Worm (Caenorhabditis elegans) whole organism, late embryonic: Measurements from ENCODE around the gene C56A3.5.

Source experiments
- C08G9.2 ChIP-seq: sonication (generic microtip); optimal IDR thresholded peaks from 2 replicates; lab custom pipeline; 2016; ENCODE audit warnings: mild to moderate bottlenecking, missing genetic modification characterization, moderate library complexity, missing compliant biosample characterization
- C38D4.7 ChIP-seq: fragments of 200-800 bp; sonication (Bioruptor generic); optimal IDR thresholded peaks from 2 replicates; lab custom pipeline; 2018; ENCODE audit warnings: mild to moderate bottlenecking, missing genetic modification characterization, moderate library complexity, missing compliant biosample characterization
- F13H6.1 ChIP-seq: sonication (generic microtip); optimal IDR thresholded peaks from 2 replicates; lab custom pipeline; 2016; ENCODE audit warnings: missing genetic modification characterization, missing compliant biosample characterization
- K02D7.2 ChIP-seq: sonication (generic microtip); optimal IDR thresholded peaks from 2 replicates; lab custom pipeline; 2017; ENCODE audit warnings: mild to moderate bottlenecking, missing genetic modification characterization, missing compliant biosample characterization
- K09A11.1 ChIP-seq: sonication (generic microtip); optimal IDR thresholded peaks from 2 replicates; lab custom pipeline; 2017; ENCODE audit warnings: antibody characterized with exemption, mild to moderate bottlenecking, missing genetic modification characterization, missing compliant biosample characterization; ENCODE audit not compliant: insufficient read depth
- T23F11.4 ChIP-seq: fragments of 200-800 bp; sonication (Bioruptor generic); optimal IDR thresholded peaks from 2 replicates; lab custom pipeline; 2018; ENCODE audit warnings: mild to moderate bottlenecking, missing genetic modification characterization, missing compliant biosample characterization
- Y22D7AL.16 ChIP-seq: sonication (generic microtip); optimal IDR thresholded peaks from 2 replicates; lab custom pipeline; 2016; ENCODE audit warnings: missing genetic modification characterization, missing compliant biosample characterization
- ceh-18 ChIP-seq: sonication (generic microtip); optimal IDR thresholded peaks from 2 replicates; lab custom pipeline; 2016; ENCODE audit warnings: missing genetic modification characterization, missing compliant biosample characterization
- ceh-19 ChIP-seq: fragments of 200-800 bp; sonication (Bioruptor generic); optimal IDR thresholded peaks from 2 replicates; lab custom pipeline; 2018; ENCODE audit warnings: mild to moderate bottlenecking, missing genetic modification characterization, missing compliant biosample characterization
- ceh-2 ChIP-seq: sonication (generic microtip); optimal IDR thresholded peaks from 2 replicates; lab custom pipeline; 2016; ENCODE audit warnings: missing genotype, missing genetic modification characterization, missing compliant biosample characterization
- ceh-22 ChIP-seq: sonication (generic microtip); optimal IDR thresholded peaks from 2 replicates; lab custom pipeline; 2017; ENCODE audit warnings: missing biosample characterization, missing genetic modification characterization
- ceh-30 ChIP-seq: fragments of 150-350 bp; optimal IDR thresholded peaks from 2 replicates; lab custom pipeline; 2014; ENCODE audit warnings: missing biosample characterization, missing genetic modification characterization
- ceh-31 ChIP-seq: sonication (generic microtip); optimal IDR thresholded peaks from 2 replicates; lab custom pipeline; 2016; ENCODE audit warnings: missing genetic modification characterization, missing compliant biosample characterization
- ceh-45 ChIP-seq: fragments of 200-800 bp; sonication (Bioruptor generic); IDR thresholded peaks from 2 replicates; pipeline ENCODE4 v1.3.6; 2022; ENCODE audit warnings: missing genetic modification reagents, missing genetic modification characterization, missing compliant biosample characterization
- ceh-48 ChIP-seq: sonication (generic microtip); optimal IDR thresholded peaks from 2 replicates; lab custom pipeline; 2016; ENCODE audit warnings: missing genetic modification characterization, inconsistent platforms, missing compliant biosample characterization
- ceh-6 ChIP-seq: fragments of 200-800 bp; sonication (Bioruptor generic); optimal IDR thresholded peaks from 2 replicates; lab custom pipeline; 2018; ENCODE audit warnings: mild to moderate bottlenecking, missing genetic modification characterization, missing compliant biosample characterization
- che-1 ChIP-seq: sonication (generic microtip); optimal IDR thresholded peaks from 2 replicates; lab custom pipeline; 2016; ENCODE audit warnings: mild to moderate bottlenecking, missing genetic modification characterization, missing compliant biosample characterization
- dve-1 ChIP-seq: sonication (generic microtip); optimal IDR thresholded peaks from 2 replicates; lab custom pipeline; 2017; ENCODE audit warnings: antibody characterized with exemption, mild to moderate bottlenecking, missing genetic modification characterization, missing compliant biosample characterization
- elt-2 ChIP-seq: sonication (generic microtip); optimal IDR thresholded peaks from 2 replicates; lab custom pipeline; 2016; ENCODE audit warnings: missing genetic modification reagents, missing genetic modification characterization, missing compliant biosample characterization
- elt-4 ChIP-seq: sonication (generic microtip); optimal IDR thresholded peaks from 2 replicates; lab custom pipeline; 2016; ENCODE audit warnings: missing genetic modification characterization, missing compliant biosample characterization
- fax-1 ChIP-seq: sonication (generic microtip); optimal IDR thresholded peaks from 2 replicates; lab custom pipeline; 2016; ENCODE audit warnings: missing genotype, missing genetic modification characterization, missing compliant biosample characterization
- fkh-10 ChIP-seq: fragments of 150-350 bp; optimal IDR thresholded peaks from 2 replicates; lab custom pipeline; 2014; ENCODE audit warnings: missing biosample characterization, missing genetic modification reagents, missing genetic modification characterization
- fkh-6 ChIP-seq: sonication (generic microtip); optimal IDR thresholded peaks from 2 replicates; lab custom pipeline; 2016; ENCODE audit warnings: missing genetic modification characterization, missing compliant biosample characterization
- gmeb-2 ChIP-seq: sonication (generic microtip); optimal IDR thresholded peaks from 2 replicates; lab custom pipeline; 2016; ENCODE audit warnings: missing genetic modification characterization, inconsistent platforms, missing compliant biosample characterization
- hlh-15 ChIP-seq: sonication (generic microtip); optimal IDR thresholded peaks from 2 replicates; lab custom pipeline; 2016; ENCODE audit warnings: missing genetic modification characterization, missing compliant biosample characterization
- hlh-30 ChIP-seq: sonication (generic microtip); optimal IDR thresholded peaks from 2 replicates; lab custom pipeline; 2017; ENCODE audit warnings: antibody characterized with exemption, missing genetic modification characterization, missing compliant biosample characterization; ENCODE audit not compliant: insufficient read depth
- hlh-6 ChIP-seq: sonication (generic microtip); optimal IDR thresholded peaks from 2 replicates; lab custom pipeline; 2016; ENCODE audit warnings: missing genotype, missing genetic modification characterization, missing compliant biosample characterization
- hlh-8 ChIP-seq: sonication (generic microtip); optimal IDR thresholded peaks from 2 replicates; lab custom pipeline; 2016; ENCODE audit warnings: missing genotype, missing genetic modification characterization, missing compliant biosample characterization
- madf-2 ChIP-seq: sonication (generic microtip); optimal IDR thresholded peaks from 2 replicates; lab custom pipeline; 2017; ENCODE audit warnings: missing genetic modification characterization, missing compliant biosample characterization
- nfya-1 ChIP-seq: sonication (generic microtip); optimal IDR thresholded peaks from 2 replicates; lab custom pipeline; 2017; ENCODE audit warnings: missing genetic modification characterization, mild to moderate bottlenecking, missing compliant biosample characterization, antibody characterized with exemption, moderate library complexity
- nhr-11 ChIP-seq: fragments of 150-350 bp; optimal IDR thresholded peaks from 2 replicates; lab custom pipeline; 2014; ENCODE audit warnings: missing biosample characterization, missing genetic modification characterization
- pag-3 ChIP-seq: sonication (generic microtip); optimal IDR thresholded peaks from 2 replicates; lab custom pipeline; 2016; ENCODE audit warnings: missing compliant biosample characterization, missing genetic modification characterization, borderline replicate concordance
- pat-9 ChIP-seq: fragments of 200-800 bp; sonication (Bioruptor generic); optimal IDR thresholded peaks from 2 replicates; lab custom pipeline; 2018; ENCODE audit warnings: mild to moderate bottlenecking, missing genetic modification characterization, moderate library complexity, missing compliant biosample characterization
- pax-1 ChIP-seq: fragments of 150-350 bp; optimal IDR thresholded peaks from 2 replicates; lab custom pipeline; 2014; ENCODE audit warnings: missing biosample characterization, missing genetic modification characterization
- pha-4 ChIP-seq: fragments of 150-350 bp; optimal IDR thresholded peaks from 2 replicates; lab custom pipeline; 2018; ENCODE audit warnings: missing biosample characterization, missing genetic modification reagents, missing genetic modification characterization
- pqm-1 ChIP-seq: sonication (generic microtip); optimal IDR thresholded peaks from 2 replicates; lab custom pipeline; 2016; ENCODE audit warnings: missing genetic modification characterization, missing compliant biosample characterization
- pros-1 ChIP-seq: fragments of 150-350 bp; optimal IDR thresholded peaks from 2 replicates; lab custom pipeline; 2014; ENCODE audit warnings: missing biosample characterization, missing genetic modification reagents, missing genetic modification characterization
- rnt-1 ChIP-seq: sonication (generic microtip); optimal IDR thresholded peaks from 2 replicates; lab custom pipeline; 2016; ENCODE audit warnings: missing genetic modification characterization, missing compliant biosample characterization
- sdc-2 ChIP-seq: sonication (generic microtip); optimal IDR thresholded peaks from 2 replicates; lab custom pipeline; 2016; ENCODE audit warnings: missing genotype, missing genetic modification characterization, missing compliant biosample characterization
- sox-2 ChIP-seq: fragments of 200-800 bp; sonication (Bioruptor generic); IDR thresholded peaks from 2 replicates; pipeline ENCODE4 v1.3.6; 2022; ENCODE audit warnings: missing genetic modification reagents, missing genetic modification characterization, missing compliant biosample characterization
- sox-4 ChIP-seq: sonication (generic microtip); optimal IDR thresholded peaks from 2 replicates; lab custom pipeline; 2017; ENCODE audit warnings: mild to moderate bottlenecking, missing genetic modification characterization, inconsistent platforms, missing compliant biosample characterization
- syd-9 ChIP-seq: sonication (generic microtip); optimal IDR thresholded peaks from 2 replicates; lab custom pipeline; 2016; ENCODE audit warnings: mild to moderate bottlenecking, missing genetic modification characterization, moderate library complexity, missing compliant biosample characterization
- tbx-2 ChIP-seq: sonication (generic microtip); optimal IDR thresholded peaks from 2 replicates; lab custom pipeline; 2016; ENCODE audit warnings: missing genetic modification characterization, missing compliant biosample characterization
- unc-55 ChIP-seq: sonication (generic microtip); optimal IDR thresholded peaks from 2 replicates; lab custom pipeline; 2017; ENCODE audit warnings: missing biosample characterization, missing genetic modification reagents, missing genetic modification characterization
- unc-86 ChIP-seq: sonication (generic microtip); optimal IDR thresholded peaks from 2 replicates; lab custom pipeline; 2016; ENCODE audit warnings: missing genetic modification characterization, missing compliant biosample characterization
- zip-5 ChIP-seq: sonication (generic microtip); optimal IDR thresholded peaks from 2 replicates; lab custom pipeline; 2016; ENCODE audit warnings: missing genetic modification characterization, missing compliant biosample characterization

The C56A3.5 gene

ce11 chrV:13556746-13557145, 5.0 kb downstream of the C56A3.5 start, which contains the start of gene cav-2 (continued):
- TF ChIP-seq C38D4.7 (GFP tag; lab: Kevin White, UChicago) = no peak
- TF ChIP-seq ceh-30 (tag; lab: Kevin White, UChicago) = no peak
- peak; percentile 12 for TF ChIP-seq unc-86 (tag; lab: Kevin White, UChicago)
- no peak for TF ChIP-seq pat-9 (tag; lab: Kevin White, UChicago)
- no peak for TF ChIP-seq nhr-11
- peak; percentile 57 for TF ChIP-seq F13H6.1
- no peak for TF ChIP-seq fkh-10 (GFP tag; lab: Kevin White, UChicago)
- no peak for TF ChIP-seq sdc-2 (tag; lab: Kevin White, UChicago)
- TF ChIP-seq pqm-1 (tag; lab: Kevin White, UChicago) = peak; percentile 86
- TF ChIP-seq fkh-6 (tag; lab: Kevin White, UChicago) = peak; percentile 41
- no peak for TF ChIP-seq pag-3 (tag; lab: Kevin White, UChicago)
- TF ChIP-seq zip-5 (tag; lab: Kevin White, UChicago) = peak; percentile 68
- no peak for TF ChIP-seq pha-4
- TF ChIP-seq ceh-2 (tag; lab: Kevin White, UChicago) = peak; percentile 91
- TF ChIP-seq K09A11.1 = no peak
- TF ChIP-seq madf-2 = no peak
- TF ChIP-seq hlh-30 (tag; lab: Kevin White, UChicago) = no peak
- peak; percentile 1 for TF ChIP-seq dve-1 (tag; lab: Kevin White, UChicago)
- no peak for TF ChIP-seq hlh-15 (tag; lab: Kevin White, UChicago)
- TF ChIP-seq ceh-19 = no peak

ce11 chrV:13559978-13560377, 8.2 kb downstream of the C56A3.5 start, which contains the start of gene C56A3.8:
C56A3.8 (plus strand) TSS chrV:13560278.
- TF ChIP-seq F13H6.1 (no peak), K02D7.2 (tag; lab: Kevin White, UChicago) (no peak), ceh-48 (tag; lab: Kevin White, UChicago) (no peak), T23F11.4 (GFP tag; lab: Kevin White, UChicago) (no peak), ceh-31 (tag; lab: Kevin White, UChicago) (no peak)
- TF ChIP-seq, all 69 proteins: peak for 0

DNA sequence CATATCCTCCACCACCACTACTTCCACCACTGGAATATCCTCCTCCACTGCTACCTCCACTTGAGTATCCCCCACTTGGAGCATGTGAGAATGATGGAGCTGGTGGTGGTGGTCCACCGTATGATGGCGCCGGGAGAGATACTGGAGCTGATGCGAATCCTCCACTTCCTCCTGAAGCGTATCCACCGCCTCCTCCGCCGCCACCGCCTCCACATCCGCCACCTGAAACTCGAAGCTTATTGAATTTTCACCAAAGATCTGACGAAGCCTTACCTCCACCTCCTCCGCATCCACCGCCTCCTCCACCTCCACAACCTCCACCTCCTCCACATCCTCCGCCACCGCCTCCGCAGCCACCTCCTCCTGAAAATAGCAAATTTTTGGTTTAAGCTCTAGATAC, 11.0 kb downstream of the C56A3.5 start:
- TF ChIP-seq rnt-1 = no peak
- no peak for TF ChIP-seq C38D4.7 (GFP tag; lab: Kevin White, UChicago)
- TF ChIP-seq sox-2 (GFP tag; lab: Robert Waterston, UW) = no peak
- TF ChIP-seq C08G9.2 = no peak
- no peak for TF ChIP-seq nhr-11
- no peak for TF ChIP-seq ceh-18 (tag; lab: Kevin White, UChicago)
- no peak for TF ChIP-seq ceh-48 (tag; lab: Kevin White, UChicago)
- no peak for TF ChIP-seq hlh-6 (tag; lab: Kevin White, UChicago)
- TF ChIP-seq, all 69 proteins: peak for 0

- TF ChIP-seq nfya-1 (tag; lab: Kevin White, UChicago) (no peak), fax-1 (no peak), gmeb-2 (no peak)
Observed at ce11 chrV:13563841-13564240, 12.1 kb downstream of the C56A3.5 start, which contains the start of gene grl-17. grl-17 (minus strand) TSS chrV:13563941.

- TF ChIP-seq elt-4 = no peak
- peak; percentile 12 for TF ChIP-seq ceh-22 (tag; lab: Kevin White, UChicago)
- TF ChIP-seq elt-2 (tag; lab: Kevin White, UChicago) = peak; percentile 64
- peak; percentile 45 for TF ChIP-seq unc-55
- no peak for TF ChIP-seq hlh-8 (tag; lab: Kevin White, UChicago)
- no peak for TF ChIP-seq sox-4 (tag; lab: Kevin White, UChicago)
- no peak for TF ChIP-seq pax-1 (tag; lab: Kevin White, UChicago)
- TF ChIP-seq ceh-45 (GFP tag; lab: Robert Waterston, UW) = no peak
- peak; percentile 49 for TF ChIP-seq ceh-31 (tag; lab: Kevin White, UChicago)
- TF ChIP-seq hlh-30 (tag; lab: Kevin White, UChicago) = peak; percentile 94
- peak; percentile 51 for TF ChIP-seq ceh-18 (tag; lab: Kevin White, UChicago)
- no peak for TF ChIP-seq fax-1
- TF ChIP-seq che-1 (tag; lab: Kevin White, UChicago) = no peak
- peak; percentile 26 for TF ChIP-seq ceh-48 (tag; lab: Kevin White, UChicago)
- no peak for TF ChIP-seq ceh-6 (GFP tag; lab: Kevin White, UChicago)
- no peak for TF ChIP-seq F13H6.1
- TF ChIP-seq pros-1 = no peak
- no peak for TF ChIP-seq syd-9 (tag; lab: Kevin White, UChicago)
- no peak for TF ChIP-seq C38D4.7 (GFP tag; lab: Kevin White, UChicago)
- peak; percentile 26 for TF ChIP-seq tbx-2 (tag; lab: Kevin White, UChicago)
- TF ChIP-seq Y22D7AL.16 (tag; lab: Kevin White, UChicago) = no peak
Observed at ce11 chrV:13565197-13565596, 13.4 kb downstream of the C56A3.5 start.
